Fruit fly (Drosophila melanogaster) whole organism, embryonic: ENCODE results near the gene CG3513.

ENCODE experiments used
- BEAF-32 ChIP-seq: fragments of 200-800 bp; sonication (Bioruptor generic); optimal IDR thresholded peaks from 3 replicates; lab custom pipeline; 2017; ENCODE audit warnings: missing biosample characterization, missing genetic modification characterization, mild to moderate bottlenecking, moderate library complexity, missing genetic modification reagents
- CG10366 ChIP-seq: fragments of 200-800 bp; sonication (Bioruptor generic); IDR thresholded peaks from 2 replicates; pipeline ENCODE4 v1.3.6; 2022; ENCODE audit warnings: missing biosample characterization, missing genetic modification characterization
- CG10959 ChIP-seq: fragments of 200-800 bp; sonication (Bioruptor generic); IDR thresholded peaks from 2 replicates; pipeline ENCODE4 v1.3.6; 2022; ENCODE audit warnings: missing biosample characterization, missing genetic modification characterization
- CG12942 ChIP-seq: fragments of 200-800 bp; sonication (Bioruptor generic); optimal IDR thresholded peaks from 3 replicates; lab custom pipeline; 2016; ENCODE audit warnings: missing biosample characterization, missing genetic modification characterization
- CG14965 ChIP-seq: fragments of 200-800 bp; sonication (Bioruptor generic); optimal IDR thresholded peaks from 2 replicates; lab custom pipeline; 2016; ENCODE audit warnings: missing biosample characterization, missing genetic modification characterization, borderline replicate concordance
- CG15269 ChIP-seq: fragments of 200-800 bp; sonication (Bioruptor generic); optimal IDR thresholded peaks from 2 replicates; lab custom pipeline; 2018; ENCODE audit warnings: missing biosample characterization, mild to moderate bottlenecking, missing genetic modification characterization, moderate library complexity
- CG1529 ChIP-seq: fragments of 200-800 bp; sonication (Bioruptor generic); optimal IDR thresholded peaks from 3 replicates; lab custom pipeline; 2018; ENCODE audit warnings: missing biosample characterization, missing genetic modification characterization
- CG15696 ChIP-seq: fragments of 200-800 bp; sonication (Bioruptor generic); optimal IDR thresholded peaks from 2 replicates; lab custom pipeline; 2019; ENCODE audit warnings: missing biosample characterization, mild to moderate bottlenecking, missing genetic modification characterization, moderate library complexity
- CG1647 ChIP-seq: fragments of 200-800 bp; sonication (Bioruptor generic); optimal IDR thresholded peaks from 3 replicates; lab custom pipeline; 2016; ENCODE audit warnings: missing biosample characterization, missing genetic modification characterization
- CG16779 ChIP-seq: fragments of 200-800 bp; sonication (Bioruptor generic); IDR thresholded peaks from 2 replicates; pipeline ENCODE4 v1.3.6; 2022; ENCODE audit warnings: missing biosample characterization, missing genetic modification characterization
- CG16815 ChIP-seq: fragments of 200-800 bp; sonication (Bioruptor generic); optimal IDR thresholded peaks from 3 replicates; lab custom pipeline; 2017; ENCODE audit warnings: missing biosample characterization, mild to moderate bottlenecking, missing genetic modification characterization
- CG17361 ChIP-seq: fragments of 200-800 bp; sonication (Bioruptor generic); IDR thresholded peaks from 3 replicates; pipeline ENCODE4 v1.3.6; 2022; ENCODE audit warnings: missing biosample characterization, missing genetic modification characterization
- CG2120 ChIP-seq: fragments of 200-800 bp; sonication (Bioruptor generic); optimal IDR thresholded peaks from 3 replicates; lab custom pipeline; 2016; ENCODE audit warnings: missing biosample characterization, missing genetic modification characterization
- CG2129 ChIP-seq: fragments of 200-800 bp; sonication (Bioruptor generic); IDR thresholded peaks from 2 replicates; pipeline ENCODE4 v1.3.6; 2022; ENCODE audit warnings: missing biosample characterization, missing genetic modification characterization; ENCODE audit not compliant: partially characterized antibody
- CG31365 ChIP-seq: fragments of 200-800 bp; sonication (Bioruptor generic); optimal IDR thresholded peaks from 2 replicates; lab custom pipeline; 2018; ENCODE audit warnings: missing biosample characterization, mild to moderate bottlenecking, missing genetic modification characterization
- CG32772 ChIP-seq: fragments of 200-800 bp; sonication (Bioruptor generic); IDR thresholded peaks from 2 replicates; pipeline ENCODE4 v1.3.6; 2022; ENCODE audit warnings: missing biosample characterization, missing genetic modification characterization
- CG34376 ChIP-seq: fragments of 200-800 bp; sonication (Bioruptor generic); optimal IDR thresholded peaks from 2 replicates; lab custom pipeline; 2018; ENCODE audit warnings: missing biosample characterization, mild to moderate bottlenecking, missing genetic modification characterization
- CG3838 ChIP-seq: fragments of 200-800 bp; sonication (Bioruptor generic); optimal IDR thresholded peaks from 3 replicates; lab custom pipeline; 2016; ENCODE audit warnings: missing biosample characterization, missing genetic modification characterization
- CG4404 ChIP-seq: fragments of 200-800 bp; sonication (Bioruptor generic); IDR thresholded peaks from 2 replicates; pipeline ENCODE4 v1.3.6; 2022; ENCODE audit warnings: missing biosample characterization, missing genetic modification characterization
- CG5953 ChIP-seq: fragments of 200-800 bp; sonication (Bioruptor generic); IDR thresholded peaks from 2 replicates; pipeline ENCODE4 v1.3.6; 2022; ENCODE audit warnings: missing biosample characterization, missing genetic modification characterization
- CG7745 ChIP-seq: fragments of 200-800 bp; sonication (Bioruptor generic); optimal IDR thresholded peaks from 2 replicates; lab custom pipeline; 2018; ENCODE audit warnings: missing biosample characterization, mild to moderate bottlenecking, missing genetic modification characterization, moderate library complexity
- CTCF ChIP-seq: fragments of 200-800 bp; sonication (Bioruptor generic); optimal IDR thresholded peaks from 2 replicates; lab custom pipeline; 2017; ENCODE audit warnings: missing biosample characterization, mild to moderate bottlenecking, missing genetic modification characterization, moderate library complexity
- Dbx ChIP-seq: fragments of 200-800 bp; sonication (Bioruptor generic); IDR thresholded peaks from 3 replicates; pipeline ENCODE4 v1.3.6; 2022; ENCODE audit warnings: missing biosample characterization, missing genetic modification characterization
- Dp ChIP-seq: fragments of 200-800 bp; sonication (Bioruptor generic); optimal IDR thresholded peaks from 2 replicates; lab custom pipeline; 2018; ENCODE audit warnings: missing biosample characterization, mild to moderate bottlenecking, missing genetic modification characterization, moderate library complexity
- ERR ChIP-seq: fragments of 200-800 bp; sonication (Bioruptor generic); optimal IDR thresholded peaks from 2 replicates; lab custom pipeline; 2016; ENCODE audit warnings: missing biosample characterization, missing genetic modification characterization
- Ets97D ChIP-seq: fragments of 200-800 bp; sonication (Bioruptor generic); optimal IDR thresholded peaks from 3 replicates; lab custom pipeline; 2016; ENCODE audit warnings: missing biosample characterization, missing genetic modification characterization
- Fer3 ChIP-seq: fragments of 200-800 bp; sonication (Bioruptor generic); optimal IDR thresholded peaks from 2 replicates; lab custom pipeline; 2018; ENCODE audit warnings: missing biosample characterization, mild to moderate bottlenecking, missing genetic modification characterization, moderate library complexity
- HLH3B ChIP-seq: fragments of 200-800 bp; sonication (Bioruptor generic); IDR thresholded peaks from 2 replicates; pipeline ENCODE4 v1.3.6; 2022; ENCODE audit warnings: missing biosample characterization, missing genetic modification characterization
- Lpt ChIP-seq: fragments of >200 bp; optimal IDR thresholded peaks from 2 replicates; lab custom pipeline; 2018; ENCODE audit warnings: missing biosample characterization, missing genetic modification characterization
- NC2β ChIP-seq: fragments of 200-800 bp; sonication (Bioruptor generic); optimal IDR thresholded peaks from 2 replicates; lab custom pipeline; 2016; ENCODE audit warnings: missing biosample characterization, missing genetic modification characterization
- Nf-YA ChIP-seq: fragments of 200-800 bp; sonication (Bioruptor generic); IDR thresholded peaks from 2 replicates; pipeline ENCODE4 v1.3.6; 2022; ENCODE audit warnings: missing biosample characterization, missing genetic modification characterization
- Rfx ChIP-seq: fragments of 200-800 bp; sonication (Bioruptor generic); IDR thresholded peaks from 2 replicates; pipeline ENCODE4 v1.3.6; 2022; ENCODE audit warnings: missing biosample characterization, missing genetic modification characterization
- Stat92E ChIP-seq, 3 experiments: fragments of >200 bp in 2 of 3; fragments of 200-800 bp in 1 of 3; sonication (Bioruptor generic) in 1 of 3; optimal IDR thresholded peaks; 2 replicates each; lab custom pipeline; 2017 to 2019; ENCODE audit warnings: missing biosample characterization in 3 of 3, missing genetic modification characterization in 3 of 3, mild to moderate bottlenecking in 1 of 3, moderate library complexity in 1 of 3
- Trl ChIP-seq, 3 experiments: fragments of >200 bp in 2 of 3; fragments of 200-800 bp in 1 of 3; sonication (Bioruptor generic) in 1 of 3; optimal IDR thresholded peaks; 2 replicates in 1 of 3; 3 replicates in 2 of 3; lab custom pipeline; 2016 to 2017; ENCODE audit warnings: missing biosample characterization in 1 of 3, missing genetic modification characterization in 1 of 3
- dati ChIP-seq: fragments of 200-800 bp; sonication (Bioruptor generic); IDR thresholded peaks from 2 replicates; pipeline ENCODE4 v1.3.6; 2022; ENCODE audit warnings: missing biosample characterization, missing genetic modification characterization
- dmrt99B ChIP-seq: fragments of 200-800 bp; sonication (Bioruptor generic); optimal IDR thresholded peaks from 2 replicates; lab custom pipeline; 2018; ENCODE audit warnings: missing biosample characterization, mild to moderate bottlenecking, missing genetic modification characterization, moderate library complexity
- dpn ChIP-seq, 2 experiments: fragments of 200-800 bp; sonication (Bioruptor generic); optimal IDR thresholded peaks; 3 replicates each; lab custom pipeline; 2016; ENCODE audit warnings: missing biosample characterization in 2 of 2, missing genetic modification characterization in 2 of 2
- eve ChIP-seq, 2 experiments: fragments of >200 bp; optimal IDR thresholded peaks; 2 replicates each; lab custom pipeline; 2017; ENCODE audit warnings: missing biosample characterization in 2 of 2, missing genetic modification characterization in 2 of 2
- jing ChIP-seq: fragments of 200-800 bp; sonication (Bioruptor generic); optimal IDR thresholded peaks from 2 replicates; lab custom pipeline; 2018; ENCODE audit warnings: missing biosample characterization, mild to moderate bottlenecking, missing genetic modification characterization
- kah ChIP-seq: fragments of 200-800 bp; sonication (Bioruptor generic); optimal IDR thresholded peaks from 2 replicates; lab custom pipeline; 2018; ENCODE audit warnings: missing biosample characterization, mild to moderate bottlenecking, missing genetic modification characterization
- lov ChIP-seq, 2 experiments: fragments of 200-800 bp in 1 of 2; fragments of >200 bp in 1 of 2; sonication (Bioruptor generic) in 1 of 2; IDR thresholded peaks in 1 of 2; optimal IDR thresholded peaks in 1 of 2; 2 replicates in 1 of 2; 3 replicates in 1 of 2; pipeline versions ENCODE4 v1.3.6 to Lab custom; 2017 to 2022; ENCODE audit warnings: missing biosample characterization in 1 of 2, missing genetic modification characterization in 1 of 2
- org-1 ChIP-seq: fragments of 200-800 bp; sonication (Bioruptor generic); optimal IDR thresholded peaks from 2 replicates; lab custom pipeline; 2017; ENCODE audit warnings: missing biosample characterization, missing genetic modification characterization
- pho ChIP-seq: fragments of 200-800 bp; sonication (Bioruptor generic); optimal IDR thresholded peaks from 2 replicates; lab custom pipeline; 2016; ENCODE audit warnings: missing biosample characterization, missing genetic modification characterization
- pnt ChIP-seq: fragments of 200-800 bp; sonication (Bioruptor generic); optimal IDR thresholded peaks from 3 replicates; lab custom pipeline; 2016; ENCODE audit warnings: missing biosample characterization, missing genetic modification characterization
- psq ChIP-seq: fragments of 200-800 bp; sonication (Bioruptor generic); optimal IDR thresholded peaks from 2 replicates; lab custom pipeline; 2017; ENCODE audit warnings: missing biosample characterization, missing genetic modification characterization
- pzg ChIP-seq: fragments of 200-800 bp; sonication (Bioruptor generic); optimal IDR thresholded peaks from 3 replicates; lab custom pipeline; 2018; ENCODE audit warnings: missing biosample characterization, mild to moderate bottlenecking, missing genetic modification characterization, moderate library complexity
- sens ChIP-seq: fragments of 200-800 bp; sonication (Bioruptor generic); peaks from one replicate; lab custom pipeline; 2016; ENCODE audit warnings: missing biosample characterization, missing genetic modification characterization
- sna ChIP-seq: fragments of 200-800 bp; sonication (Bioruptor generic); IDR thresholded peaks from 2 replicates; pipeline ENCODE4 v1.3.6; 2022; ENCODE audit warnings: missing biosample characterization, missing genetic modification characterization; ENCODE audit not compliant: partially characterized antibody
- sqz ChIP-seq: fragments of 200-800 bp; sonication (Bioruptor generic); optimal IDR thresholded peaks from 3 replicates; lab custom pipeline; 2018; ENCODE audit warnings: missing biosample characterization, mild to moderate bottlenecking, missing genetic modification characterization
- ssp ChIP-seq: fragments of 200-800 bp; sonication (Bioruptor generic); IDR thresholded peaks from 2 replicates; pipeline ENCODE4 v1.3.6; 2022; ENCODE audit warnings: missing biosample characterization, missing genetic modification characterization
- zfh2 ChIP-seq: fragments of 200-800 bp; sonication (Bioruptor generic); optimal IDR thresholded peaks from 2 replicates; lab custom pipeline; 2016; ENCODE audit warnings: missing biosample characterization, missing genetic modification characterization

Gene CG3513

dm6 chr2L:3655698-3656105 lies 37.3 kb downstream of the CG3513 start (continued):
- TF ChIP-seq sqz (GFP tag; lab: Kevin White, UChicago) = peak; percentile 97
- peak; percentile 98 for TF ChIP-seq NC2β (GFP tag; lab: Kevin White, UChicago)
- peak; percentile 85 for TF ChIP-seq psq (GFP tag; lab: Kevin White, UChicago)
- peak; percentile 96 for TF ChIP-seq Nf-YA (GFP tag; lab: Robert Waterston, UW)
- TF ChIP-seq CG31365 = peak; percentile 93
- TF ChIP-seq lov (optimal IDR thresholded peaks at IDR 0.05; lab: Kevin White, UChicago) = no peak
- TF ChIP-seq lov (GFP tag; IDR thresholded peaks at IDR 0.05; lab: Robert Waterston, UW) = peak; percentile 98
- TF ChIP-seq Stat92E (GFP tag; optimal IDR thresholded peaks at IDR 0.05; lab: Kevin White, UChicago) = peak in 1 of 3 experiments; percentile 98
- TF ChIP-seq ERR (GFP tag; lab: Kevin White, UChicago) = peak; percentile 97
- peak; percentile 98 for TF ChIP-seq HLH3B
- peak; percentile 88 for TF ChIP-seq CG3838 (GFP tag; lab: Kevin White, UChicago)
- TF ChIP-seq pzg = peak; percentile 34
- TF ChIP-seq jing (GFP tag; lab: Kevin White, UChicago) = peak; percentile 96
- TF ChIP-seq sens (GFP tag; lab: Kevin White, UChicago) = peak; percentile 100
- TF ChIP-seq dpn (GFP tag; optimal IDR thresholded peaks at IDR 0.05; lab: Kevin White, UChicago) = peak; percentile 98 to 99
- peak; percentile 97 for TF ChIP-seq CG10959 (GFP tag; lab: Robert Waterston, UW)
- TF ChIP-seq Lpt = no peak
- peak; percentile 97 for TF ChIP-seq CG5953 (GFP tag; lab: Robert Waterston, UW)
- TF ChIP-seq CG2129 (GFP tag; lab: Robert Waterston, UW) = no peak
- TF ChIP-seq zfh2 (GFP tag; lab: Kevin White, UChicago) = peak; percentile 98
- peak; percentile 87 for TF ChIP-seq Ets97D (GFP tag; lab: Kevin White, UChicago)
- TF ChIP-seq Dbx (GFP tag; lab: Robert Waterston, UW) = peak; percentile 98
- peak; percentile 97 for TF ChIP-seq CG32772 (GFP tag; lab: Robert Waterston, UW)
- peak; percentile 99 for TF ChIP-seq org-1 (GFP tag; lab: Kevin White, UChicago)
- peak; percentile 98 for TF ChIP-seq CG10366 (GFP tag; lab: Robert Waterston, UW)
- peak; percentile 99 for TF ChIP-seq pho (GFP tag; lab: Kevin White, UChicago)
- peak; percentile 99 for TF ChIP-seq CG2120 (GFP tag; lab: Kevin White, UChicago)
- peak; percentile 95 for TF ChIP-seq CG4404
- peak; percentile 98 for TF ChIP-seq Rfx (GFP tag; lab: Robert Waterston, UW)
- TF ChIP-seq CG17361 (GFP tag; lab: Robert Waterston, UW) = peak; percentile 98
- TF ChIP-seq dati (GFP tag; lab: Robert Waterston, UW) = peak; percentile 93
- peak; percentile 4 for TF ChIP-seq kah (GFP tag; lab: Kevin White, UChicago)
- peak; percentile 99 for TF ChIP-seq CG1529 (GFP tag; lab: Kevin White, UChicago)
- TF ChIP-seq dmrt99B = peak; percentile 99
- peak; percentile 96 for TF ChIP-seq CG15696 (tag; lab: Kevin White, UChicago)
- TF ChIP-seq CG16779 = peak; percentile 97
- peak; percentile 89 for TF ChIP-seq ssp (GFP tag; lab: Robert Waterston, UW)
- peak; percentile 99 for TF ChIP-seq CG34376 (GFP tag; lab: Kevin White, UChicago)
- peak; percentile 96 for TF ChIP-seq CG16815 (GFP tag; lab: Kevin White, UChicago)
- TF ChIP-seq CG14965 = peak; percentile 87
- TF ChIP-seq CG15269 (tag; lab: Kevin White, UChicago) = peak; percentile 98
- peak; percentile 78 to 89 for TF ChIP-seq Trl (optimal IDR thresholded peaks at IDR 0.05; lab: Kevin White, UChicago)
- TF ChIP-seq Trl (GFP tag; optimal IDR thresholded peaks at IDR 0.05; lab: Kevin White, UChicago) = peak; percentile 98
- TF ChIP-seq CG12942 = peak; percentile 96
- TF ChIP-seq eve (GFP tag; optimal IDR thresholded peaks at IDR 0.05; lab: Kevin White, UChicago) = peak in 1 of 2 experiments; percentile 99
- peak; percentile 98 for TF ChIP-seq Fer3
- TF ChIP-seq CG7745 (tag; lab: Kevin White, UChicago) = peak; percentile 89
- peak; percentile 98 for TF ChIP-seq pnt (GFP tag; lab: Kevin White, UChicago)
- TF ChIP-seq CTCF (GFP tag; lab: Kevin White, UChicago) = peak; percentile 71
- TF ChIP-seq sna (GFP tag; lab: Robert Waterston, UW) = no peak
- peak; percentile 24 for TF ChIP-seq BEAF-32 (GFP tag; lab: Kevin White, UChicago)
- TF ChIP-seq Dp (GFP tag; lab: Kevin White, UChicago) = peak; percentile 30
- TF ChIP-seq CG1647 (GFP tag; lab: Kevin White, UChicago) = peak; percentile 96
